Fruit fly (Drosophila melanogaster): ENCODE data around the gene CG9628.

Gene CG9628

dm6 chr3L:14583803-14584202, 38.8 kb upstream of the CG9628 start:
- no peak for TF ChIP-seq Hr39 (GFP tag; optimal IDR thresholded peaks at IDR 0.05)
- TF ChIP-seq Lpt (GFP tag; optimal IDR thresholded peaks at IDR 0.05), result no peak
- TF ChIP-seq svp (GFP tag), result no peak
- TF ChIP-seq fd85E (GFP tag; optimal IDR thresholded peaks at IDR 0.05), result no peak
- TF ChIP-seq esn (GFP tag; optimal IDR thresholded peaks at IDR 0.05), result no peak
- TF ChIP-seq Hr38 (GFP tag; optimal IDR thresholded peaks at IDR 0.05), result no peak
- TF ChIP-seq Sox14 (GFP tag; optimal IDR thresholded peaks at IDR 0.05), result no peak
- no peak for TF ChIP-seq Smox (GFP tag; optimal IDR thresholded peaks at IDR 0.05)
- TF ChIP-seq ss (GFP tag; optimal IDR thresholded peaks at IDR 0.05), result no peak
- TF ChIP-seq CG6276 (GFP tag; optimal IDR thresholded peaks at IDR 0.05), result no peak
- no peak for TF ChIP-seq CG6163 (GFP tag; IDR thresholded peaks at IDR 0.05)
- no peak for TF ChIP-seq Eip78C (GFP tag)
- no peak for TF ChIP-seq salr (GFP tag; optimal IDR thresholded peaks at IDR 0.05)
- TF ChIP-seq CG11902 (GFP tag; optimal IDR thresholded peaks at IDR 0.05), result no peak
- no peak for TF ChIP-seq net (GFP tag; optimal IDR thresholded peaks at IDR 0.05)

dm6 chr3L:14590964-14591363, 31.6 kb upstream of the CG9628 start:
- TF ChIP-seq CG8319 (GFP tag; optimal IDR thresholded peaks at IDR 0.05), result no peak
- no peak for TF ChIP-seq Ets96B (tag; optimal IDR thresholded peaks at IDR 0.05)
- no peak for TF ChIP-seq acj6 (GFP tag; optimal IDR thresholded peaks at IDR 0.05)
- no peak for TF ChIP-seq net (GFP tag; optimal IDR thresholded peaks at IDR 0.05)
- TF ChIP-seq CG3032 (tag; optimal IDR thresholded peaks at IDR 0.05), result no peak

dm6 chr3L:14592166-14592565, 30.4 kb upstream of the CG9628 start:
- TF ChIP-seq CG16779 (tag; optimal IDR thresholded peaks at IDR 0.05) (no peak), Sox102F (GFP tag; optimal IDR thresholded peaks at IDR 0.05) (no peak), CG34406 (GFP tag; optimal IDR thresholded peaks at IDR 0.05) (no peak), CG8319 (GFP tag; optimal IDR thresholded peaks at IDR 0.05) (no peak), ss (GFP tag; optimal IDR thresholded peaks at IDR 0.05) (no peak), OdsH (GFP tag; optimal IDR thresholded peaks at IDR 0.05) (no peak), CG11902 (GFP tag; optimal IDR thresholded peaks at IDR 0.05) (no peak), CG6163 (GFP tag; IDR thresholded peaks at IDR 0.05) (no peak)

dm6 chr3L:14599503-14599902, 23.1 kb upstream of the CG9628 start, which contains the start of gene HGTX:
TSS of gene HGTX (minus strand) at chr3L:14599540.
- TF ChIP-seq Sox14 (GFP tag; optimal IDR thresholded peaks at IDR 0.05), result no peak
- TF ChIP-seq fkh (GFP tag; optimal IDR thresholded peaks at IDR 0.05), result peak; percentile 73

- no peak for TF ChIP-seq net (GFP tag; optimal IDR thresholded peaks at IDR 0.05)
- no peak for TF ChIP-seq Sox15 (GFP tag; optimal IDR thresholded peaks at IDR 0.05)
- TF ChIP-seq CG11294 (GFP tag; IDR thresholded peaks at IDR 0.05), result no peak
- TF ChIP-seq CG15336 (GFP tag; IDR thresholded peaks at IDR 0.05), result no peak
- TF ChIP-seq fkh (GFP tag; optimal IDR thresholded peaks at IDR 0.05), result no peak
- TF ChIP-seq spab (GFP tag; optimal IDR thresholded peaks at IDR 0.05), result no peak
- no peak for TF ChIP-seq CG11762 (GFP tag; optimal IDR thresholded peaks at IDR 0.05; ENCODE audit: insufficient read depth)
- TF ChIP-seq CG11902 (GFP tag; optimal IDR thresholded peaks at IDR 0.05), result no peak
- no peak for TF ChIP-seq CG6808 (GFP tag; optimal IDR thresholded peaks at IDR 0.05)
Observed at dm6 chr3L:14600570-14600969, 22.0 kb upstream of the CG9628 start.

- TF ChIP-seq fkh (GFP tag; optimal IDR thresholded peaks at IDR 0.05) (peak; percentile 16), CG6792 (GFP tag; optimal IDR thresholded peaks at IDR 0.05) (no peak), CG32006 (GFP tag; optimal IDR thresholded peaks at IDR 0.05) (no peak), CG8319 (GFP tag; optimal IDR thresholded peaks at IDR 0.05) (no peak), CG16779 (tag; optimal IDR thresholded peaks at IDR 0.05) (no peak), Ets21C (GFP tag; optimal IDR thresholded peaks at IDR 0.05) (no peak), Eip78C (GFP tag) (peak; percentile 23)
Observed at dm6 chr3L:14603160-14603559, 19.4 kb upstream of the CG9628 start.

All from whole organism, prepupa.